Fruit fly (Drosophila melanogaster) whole organism, embryonic: ENCODE measurements around the gene Prosbeta6.
A peak's percentile ranks its signal among the peaks of the same experiment; 100 is the strongest.

Experiments used
- Antp ChIP-seq: fragments of 200-800 bp; sonication (Bioruptor generic); optimal IDR thresholded peaks from 3 replicates; lab custom pipeline; 2016; ENCODE audit warnings: missing biosample characterization, missing genetic modification characterization
- CG11504 ChIP-seq: fragments of 200-800 bp; sonication (Bioruptor generic); optimal IDR thresholded peaks from 3 replicates; lab custom pipeline; 2019; ENCODE audit warnings: missing biosample characterization, mild to moderate bottlenecking, missing genetic modification characterization, moderate library complexity
- CG1233 ChIP-seq: fragments of 200-800 bp; sonication (Bioruptor generic); optimal IDR thresholded peaks from 4 replicates; lab custom pipeline; 2018; ENCODE audit warnings: missing biosample characterization, mild to moderate bottlenecking, missing genetic modification characterization
- CG13296 ChIP-seq: fragments of 200-800 bp; sonication (Bioruptor generic); optimal IDR thresholded peaks from 3 replicates; lab custom pipeline; 2018; ENCODE audit warnings: missing biosample characterization, mild to moderate bottlenecking, missing genetic modification characterization
- CG14860 ChIP-seq: fragments of 200-800 bp; sonication (Bioruptor generic); IDR thresholded peaks from 3 replicates; pipeline ENCODE4 v1.3.6; 2022; ENCODE audit warnings: missing biosample characterization, missing genetic modification characterization; ENCODE audit not compliant: partially characterized antibody
- CG17359 ChIP-seq: fragments of 200-800 bp; sonication (Bioruptor generic); optimal IDR thresholded peaks from 3 replicates; lab custom pipeline; 2018; ENCODE audit warnings: missing biosample characterization, mild to moderate bottlenecking, missing genetic modification characterization, moderate library complexity
- CG17829 ChIP-seq: fragments of 200-800 bp; optimal IDR thresholded peaks from 2 replicates; lab custom pipeline; 2019; ENCODE audit warnings: missing biosample characterization, mild to moderate bottlenecking, missing genetic modification characterization, moderate library complexity
- CG18476 ChIP-seq: fragments of 200-800 bp; sonication (Bioruptor generic); optimal IDR thresholded peaks from 2 replicates; lab custom pipeline; 2016; ENCODE audit warnings: missing biosample characterization, mild to moderate bottlenecking, missing genetic modification characterization
- CG2120 ChIP-seq: fragments of 200-800 bp; sonication (Bioruptor generic); optimal IDR thresholded peaks from 3 replicates; lab custom pipeline; 2016; ENCODE audit warnings: missing biosample characterization, missing genetic modification characterization
- CG30431 ChIP-seq: fragments of 200-800 bp; sonication (Bioruptor generic); optimal IDR thresholded peaks from 2 replicates; lab custom pipeline; 2017; ENCODE audit warnings: missing biosample characterization, missing genetic modification characterization
- CG3163 ChIP-seq: fragments of 200-800 bp; sonication (Bioruptor generic); optimal IDR thresholded peaks from 3 replicates; lab custom pipeline; 2016; ENCODE audit warnings: missing biosample characterization, missing genetic modification characterization
- CG32532 ChIP-seq: fragments of 200-800 bp; sonication (Bioruptor generic); IDR thresholded peaks from 2 replicates; pipeline ENCODE4 v1.3.6; 2022; ENCODE audit warnings: missing biosample characterization, missing genetic modification characterization
- CG32767 ChIP-seq: fragments of 200-800 bp; sonication (Bioruptor generic); IDR thresholded peaks from 2 replicates; pipeline ENCODE4 v1.3.6; 2022; ENCODE audit warnings: missing biosample characterization, missing genetic modification characterization
- CG33557 ChIP-seq: fragments of 200-800 bp; sonication (Bioruptor generic); optimal IDR thresholded peaks from 2 replicates; lab custom pipeline; 2019; ENCODE audit warnings: missing biosample characterization, mild to moderate bottlenecking, missing genetic modification characterization, moderate library complexity
- CG43689 ChIP-seq: fragments of 200-800 bp; sonication (Bioruptor generic); IDR thresholded peaks from 2 replicates; pipeline ENCODE4 v1.3.6; 2022; ENCODE audit warnings: missing biosample characterization, missing genetic modification characterization
- CG4617 ChIP-seq: fragments of 200-800 bp; sonication (Bioruptor generic); optimal IDR thresholded peaks from 3 replicates; lab custom pipeline; 2016; ENCODE audit warnings: missing biosample characterization, missing genetic modification characterization, borderline replicate concordance
- CG7786 ChIP-seq: fragments of 200-800 bp; sonication (Bioruptor generic); optimal IDR thresholded peaks from 2 replicates; lab custom pipeline; 2016; ENCODE audit warnings: missing biosample characterization, missing genetic modification characterization
- CG7963 ChIP-seq: fragments of 200-800 bp; sonication (Bioruptor generic); IDR thresholded peaks from 3 replicates; pipeline ENCODE4 v1.3.6; 2022; ENCODE audit warnings: missing biosample characterization, missing genetic modification characterization; ENCODE audit not compliant: partially characterized antibody
- CG8089 ChIP-seq: fragments of 200-800 bp; sonication (Bioruptor generic); optimal IDR thresholded peaks from 3 replicates; lab custom pipeline; 2016; ENCODE audit warnings: missing biosample characterization, missing genetic modification characterization
- CG8924 ChIP-seq: fragments of 200-800 bp; optimal IDR thresholded peaks from 3 replicates; lab custom pipeline; 2019; ENCODE audit warnings: missing biosample characterization, mild to moderate bottlenecking, missing genetic modification characterization, moderate library complexity
- Camta ChIP-seq: fragments of 200-800 bp; sonication (Bioruptor generic); optimal IDR thresholded peaks from 2 replicates; lab custom pipeline; 2016; ENCODE audit warnings: missing biosample characterization, missing genetic modification characterization
- CrebB ChIP-seq: fragments of 200-800 bp; sonication (Bioruptor generic); optimal IDR thresholded peaks from 3 replicates; lab custom pipeline; 2018; ENCODE audit warnings: missing biosample characterization, mild to moderate bottlenecking, missing genetic modification characterization
- E2f2 ChIP-seq: fragments of 200-800 bp; sonication (Bioruptor generic); IDR thresholded peaks from 2 replicates; pipeline ENCODE4 v1.3.6; 2022; ENCODE audit warnings: missing biosample characterization, missing genetic modification characterization
- HLH54F ChIP-seq: fragments of 200-800 bp; sonication (Bioruptor generic); optimal IDR thresholded peaks from 3 replicates; lab custom pipeline; 2016; ENCODE audit warnings: missing biosample characterization, missing genetic modification characterization
- HmgD ChIP-seq: fragments of 200-800 bp; sonication (Bioruptor generic); optimal IDR thresholded peaks from 3 replicates; lab custom pipeline; 2016; ENCODE audit warnings: missing biosample characterization, missing genetic modification characterization
- Hmr ChIP-seq: fragments of 200-800 bp; sonication (Bioruptor generic); optimal IDR thresholded peaks from 3 replicates; lab custom pipeline; 2017; ENCODE audit warnings: mild to moderate bottlenecking, missing biosample characterization, missing genetic modification reagents, missing genetic modification characterization
- Mad ChIP-seq: fragments of 200-800 bp; sonication (Bioruptor generic); optimal IDR thresholded peaks from 2 replicates; lab custom pipeline; 2016; ENCODE audit warnings: missing biosample characterization, missing genetic modification characterization
- Meics ChIP-seq: fragments of 200-800 bp; sonication (Bioruptor generic); optimal IDR thresholded peaks from 2 replicates; lab custom pipeline; 2017; ENCODE audit warnings: missing biosample characterization, mild to moderate bottlenecking, missing genetic modification characterization
- Nf-YA ChIP-seq: fragments of 200-800 bp; sonication (Bioruptor generic); IDR thresholded peaks from 2 replicates; pipeline ENCODE4 v1.3.6; 2022; ENCODE audit warnings: missing biosample characterization, missing genetic modification characterization
- Nf-YC ChIP-seq: fragments of 200-800 bp; optimal IDR thresholded peaks from 3 replicates; lab custom pipeline; 2019; ENCODE audit warnings: missing biosample characterization, mild to moderate bottlenecking, missing genetic modification characterization, moderate library complexity
- Pdp1 ChIP-seq, 2 experiments: fragments of 200-800 bp; sonication (Bioruptor generic); optimal IDR thresholded peaks; 3 replicates each; lab custom pipeline; 2016; ENCODE audit warnings: missing biosample characterization in 2 of 2, missing genetic modification characterization in 2 of 2, mild to moderate bottlenecking in 1 of 2, moderate library complexity in 1 of 2
- Ptx1 ChIP-seq: fragments of 200-800 bp; sonication (Bioruptor generic); IDR thresholded peaks from 2 replicates; pipeline ENCODE4 v1.3.6; 2022; ENCODE audit warnings: missing biosample characterization, missing genetic modification characterization
- Xrp1 ChIP-seq: fragments of 200-800 bp; sonication (Bioruptor generic); IDR thresholded peaks from 2 replicates; pipeline ENCODE4 v1.3.6; 2022; ENCODE audit warnings: missing biosample characterization, missing genetic modification characterization
- ac ChIP-seq: fragments of 200-800 bp; sonication (Bioruptor generic); optimal IDR thresholded peaks from 3 replicates; lab custom pipeline; 2017; ENCODE audit warnings: missing biosample characterization, mild to moderate bottlenecking, missing genetic modification characterization
- amos ChIP-seq: fragments of 200-800 bp; sonication (Bioruptor generic); IDR thresholded peaks from 2 replicates; pipeline ENCODE4 v1.3.6; 2022; ENCODE audit warnings: missing biosample characterization, missing genetic modification characterization; ENCODE audit not compliant: partially characterized antibody
- btn ChIP-seq: fragments of 200-800 bp; sonication (Bioruptor generic); optimal IDR thresholded peaks from 2 replicates; lab custom pipeline; 2016; ENCODE audit warnings: missing biosample characterization, missing genetic modification characterization
- caup ChIP-seq: fragments of 200-800 bp; sonication (Bioruptor generic); optimal IDR thresholded peaks from 3 replicates; lab custom pipeline; 2017; ENCODE audit warnings: missing biosample characterization, mild to moderate bottlenecking, missing genetic modification characterization, moderate library complexity; ENCODE audit not compliant: severe bottlenecking
- ci ChIP-seq: fragments of 200-800 bp; sonication (Bioruptor generic); IDR thresholded peaks from 3 replicates; pipeline ENCODE4 v1.3.6; 2022; ENCODE audit warnings: missing biosample characterization, missing genetic modification characterization
- emc ChIP-seq: fragments of 200-800 bp; sonication (Bioruptor generic); optimal IDR thresholded peaks from 2 replicates; lab custom pipeline; 2016; ENCODE audit warnings: missing biosample characterization, missing genetic modification characterization
- ems ChIP-seq: fragments of 200-800 bp; sonication (Bioruptor generic); optimal IDR thresholded peaks from 3 replicates; lab custom pipeline; 2016; ENCODE audit warnings: missing biosample characterization, missing genetic modification characterization
- fru ChIP-seq: fragments of >200 bp; optimal IDR thresholded peaks from 2 replicates; lab custom pipeline; 2017
- hbn ChIP-seq: fragments of 200-800 bp; sonication (Bioruptor generic); IDR thresholded peaks from 2 replicates; pipeline ENCODE4 v1.3.6; 2022; ENCODE audit warnings: missing biosample characterization, missing genetic modification characterization; ENCODE audit not compliant: partially characterized antibody
- ind ChIP-seq: fragments of 200-800 bp; sonication (Bioruptor generic); optimal IDR thresholded peaks from 3 replicates; lab custom pipeline; 2016; ENCODE audit warnings: missing biosample characterization, missing genetic modification characterization
- insv ChIP-seq, 2 experiments: fragments of 200-800 bp; sonication (Bioruptor generic); optimal IDR thresholded peaks; 3 replicates each; lab custom pipeline; 2016 to 2018; ENCODE audit warnings: missing biosample characterization in 2 of 2, missing genetic modification characterization in 2 of 2
- jumu ChIP-seq: fragments of 200-800 bp; sonication (Bioruptor generic); optimal IDR thresholded peaks from 3 replicates; lab custom pipeline; 2016; ENCODE audit warnings: missing biosample characterization, missing genetic modification characterization
- lilli ChIP-seq: fragments of 200-800 bp; sonication (Bioruptor generic); optimal IDR thresholded peaks from 3 replicates; lab custom pipeline; 2016; ENCODE audit warnings: missing biosample characterization, missing genetic modification characterization
- otp ChIP-seq: fragments of 200-800 bp; sonication (Bioruptor generic); IDR thresholded peaks from 3 replicates; pipeline ENCODE4, ENCODE4 v1.3.6; 2022; ENCODE audit warnings: missing biosample characterization, missing genetic modification characterization
- sim ChIP-seq: fragments of 200-800 bp; sonication (Bioruptor generic); IDR thresholded peaks from 2 replicates; pipeline ENCODE4 v1.3.6; 2022; ENCODE audit warnings: missing biosample characterization, missing genetic modification characterization
- sisA ChIP-seq: fragments of 200-800 bp; sonication (Bioruptor generic); IDR thresholded peaks from 2 replicates; pipeline ENCODE4 v1.3.6; 2022; ENCODE audit warnings: missing biosample characterization, missing genetic modification characterization
- toy ChIP-seq: fragments of 200-800 bp; sonication (Bioruptor generic); IDR thresholded peaks from 2 replicates; pipeline ENCODE4 v1.3.6; 2022; ENCODE audit warnings: missing biosample characterization, missing genetic modification characterization
- trem ChIP-seq: fragments of 200-800 bp; optimal IDR thresholded peaks from 3 replicates; lab custom pipeline; 2019; ENCODE audit warnings: missing biosample characterization, mild to moderate bottlenecking, missing genetic modification characterization, moderate library complexity
- unpg ChIP-seq: fragments of 200-800 bp; sonication (Bioruptor generic); optimal IDR thresholded peaks from 3 replicates; lab custom pipeline; 2018; ENCODE audit warnings: missing biosample characterization, mild to moderate bottlenecking, missing genetic modification characterization, moderate library complexity

The Prosbeta6 gene

dm6 chr3L:16584074-16584578 lies 26.1 kb downstream of the Prosbeta6 start, which contains the start of gene UQCR-C2 (continued):
- TF ChIP-seq CG17359 (no peak), sisA (GFP tag; lab: Robert Waterston, UW) (no peak), CG8924 (peak; percentile 36), CG7963 (GFP tag; lab: Robert Waterston, UW) (no peak), CG30431 (GFP tag; lab: Kevin White, UChicago) (no peak), CG17829 (peak; percentile 60), ci (GFP tag; lab: Robert Waterston, UW) (peak; percentile 6; the same call in 1 of the 3 replicates), CG8089 (GFP tag; lab: Kevin White, UChicago) (no peak), fru (lab: Kevin White, UChicago) (no peak), CG11504 (tag; lab: Kevin White, UChicago) (no peak), ac (no peak), Pdp1 (GFP tag; optimal IDR thresholded peaks at IDR 0.05; lab: Kevin White, UChicago) (peak in 1 of 2 experiments; percentile 98), caup (GFP tag; lab: Kevin White, UChicago) (no peak), CG4617 (GFP tag; lab: Kevin White, UChicago) (peak; percentile 89), HLH54F (GFP tag; lab: Kevin White, UChicago) (peak; percentile 11), jumu (GFP tag; lab: Kevin White, UChicago) (no peak), CG1233 (no peak), HmgD (GFP tag; lab: Kevin White, UChicago) (peak; percentile 14), Hmr (GFP tag; lab: Kevin White, UChicago) (peak; percentile 8), CG7786 (no peak), insv (GFP tag; optimal IDR thresholded peaks at IDR 0.05; lab: Kevin White, UChicago) (no peak), Nf-YC (tag; lab: Kevin White, UChicago) (peak; percentile 29), amos (GFP tag; lab: Robert Waterston, UW) (peak; percentile 30; the same call in 1 of the 2 replicates), CG18476 (no peak), unpg (no peak), btn (no peak), Camta (no peak), Xrp1 (GFP tag; lab: Robert Waterston, UW) (no peak), ind (GFP tag; lab: Kevin White, UChicago) (no peak), lilli (GFP tag; lab: Kevin White, UChicago) (peak; percentile 19), sim (GFP tag; lab: Robert Waterston, UW) (no peak), CrebB (tag; lab: Kevin White, UChicago) (no peak), trem (peak; percentile 70), CG3163 (GFP tag; lab: Kevin White, UChicago) (no peak), otp (GFP tag; lab: Robert Waterston, UW) (no peak), Mad (no peak), CG13296 (GFP tag; lab: Kevin White, UChicago) (no peak), CG43689 (GFP tag; lab: Robert Waterston, UW) (no peak), CG14860 (GFP tag; lab: Robert Waterston, UW) (no peak), Meics (GFP tag; lab: Kevin White, UChicago) (no peak), Antp (GFP tag; lab: Kevin White, UChicago) (no peak), Ptx1 (no peak), E2f2 (GFP tag; lab: Robert Waterston, UW) (peak; percentile 63), CG32767 (GFP tag; lab: Robert Waterston, UW) (no peak), CG32532 (GFP tag; lab: Robert Waterston, UW) (peak; percentile 16; the same call in 1 of the 2 replicates), CG33557 (peak; percentile 29), Nf-YA (GFP tag; lab: Robert Waterston, UW) (no peak), hbn (no peak), ems (GFP tag; lab: Kevin White, UChicago) (no peak), emc (GFP tag; lab: Kevin White, UChicago) (no peak), CG2120 (GFP tag; lab: Kevin White, UChicago) (peak; percentile 28), toy (no peak)
